In genomic region chrX:9684697-9685567, dm6 we compare ENCODE assay signal across 6 fruit fly cellular contexts.
TF ChIP-seq lines count a peak whose summit lies in the region.

No protein-coding gene starts in this region.

- TF ChIP-seq CTCF in whole organism, embryonic (GFP tag; optimal IDR thresholded peaks at IDR 0.05; lab: Kevin White, UChicago), result no peak

TF ChIP-seq in whole organism, 6 proteins besides CTCF, POLR2A, EP300 and RAD21:
- TF ChIP-seq Dll (optimal IDR thresholded peaks at IDR 0.05; lab: Kevin White, UChicago) (peak; percentile 13), usp (GFP tag; optimal IDR thresholded peaks at IDR 0.05; lab: Kevin White, UChicago) (no peak), CG8478 (optimal IDR thresholded peaks at IDR 0.05; lab: Kevin White, UChicago) (peak; percentile 70), psq (optimal IDR thresholded peaks at IDR 0.05; lab: Kevin White, UChicago) (no peak), pan (optimal IDR thresholded peaks at IDR 0.05; lab: Kevin White, UChicago) (no peak)

TF ChIP-seq in whole organism, adult, 20 proteins besides CTCF, POLR2A, EP300 and RAD21 (continues in another document):
- TF ChIP-seq Mnt (GFP tag; optimal IDR thresholded peaks at IDR 0.05; lab: Kevin White, UChicago), result peak; percentile 87
- no peak for TF ChIP-seq cnc (optimal IDR thresholded peaks at IDR 0.05; lab: Kevin White, UChicago)
- no peak for TF ChIP-seq Clk (GFP tag; optimal IDR thresholded peaks at IDR 0.05; lab: Kevin White, UChicago)
- no peak for TF ChIP-seq CG7045 (GFP tag; optimal IDR thresholded peaks at IDR 0.05; lab: Kevin White, UChicago)
- no peak for TF ChIP-seq CG14711 (tag; optimal IDR thresholded peaks at IDR 0.05; lab: Kevin White, UChicago)
- peak; percentile 53 for TF ChIP-seq ovo (GFP tag; optimal IDR thresholded peaks at IDR 0.05; lab: Kevin White, UChicago)
- TF ChIP-seq cic (GFP tag; optimal IDR thresholded peaks at IDR 0.05; lab: Kevin White, UChicago), result peak; percentile 34
- TF ChIP-seq CG11617 (GFP tag; optimal IDR thresholded peaks at IDR 0.05; lab: Kevin White, UChicago), result peak; percentile 47
- no peak for TF ChIP-seq CG5204 (GFP tag; optimal IDR thresholded peaks at IDR 0.05; lab: Kevin White, UChicago)
- no peak for TF ChIP-seq Hr96 (GFP tag; optimal IDR thresholded peaks at IDR 0.05; lab: Kevin White, UChicago)
- TF ChIP-seq bab1 (GFP tag; optimal IDR thresholded peaks at IDR 0.05; lab: Kevin White, UChicago), result no peak
- no peak for TF ChIP-seq kay (GFP tag; lab: Kevin White, UChicago; ENCODE audit: borderline replicate concordance)
- TF ChIP-seq CG33017 (tag; optimal IDR thresholded peaks at IDR 0.05; lab: Kevin White, UChicago), result no peak
- peak; percentile 63 for TF ChIP-seq CG7101 (tag; optimal IDR thresholded peaks at IDR 0.05; lab: Kevin White, UChicago)
- TF ChIP-seq pad (GFP tag; optimal IDR thresholded peaks at IDR 0.05; lab: Kevin White, UChicago), result peak; percentile 89
- no peak for TF ChIP-seq CG1620 (GFP tag; optimal IDR thresholded peaks at IDR 0.05; lab: Kevin White, UChicago)
- TF ChIP-seq tj (GFP tag; optimal IDR thresholded peaks at IDR 0.05; lab: Kevin White, UChicago), result peak; percentile 56
- TF ChIP-seq toe (GFP tag; optimal IDR thresholded peaks at IDR 0.05; lab: Kevin White, UChicago), result no peak

TF ChIP-seq in whole organism, embryonic, 481 proteins besides CTCF, POLR2A, EP300 and RAD21 (continues in another document):
- TF ChIP-seq Adf1 (GFP tag; IDR thresholded peaks at IDR 0.05; lab: Robert Waterston, UW) (peak; percentile 73), CG3995 (GFP tag; optimal IDR thresholded peaks at IDR 0.05; lab: Kevin White, UChicago) (no peak), amos (GFP tag; IDR thresholded peaks at IDR 0.05; lab: Robert Waterston, UW; ENCODE audit: partially characterized antibody) (peak; percentile 27; the same call in 1 of the 2 replicates), kni (GFP tag; optimal IDR thresholded peaks at IDR 0.05; lab: Kevin White, UChicago) (peak; percentile 53), Bgb (GFP tag; IDR thresholded peaks at IDR 0.05; lab: Robert Waterston, UW; ENCODE audit: partially characterized antibody) (peak; percentile 39; the same call in 1 of the 2 replicates), seq (GFP tag; IDR thresholded peaks at IDR 0.05; lab: Robert Waterston, UW) (no peak), Drgx (GFP tag; IDR thresholded peaks at IDR 0.05; lab: Robert Waterston, UW) (peak; percentile 83), bowl (GFP tag; IDR thresholded peaks at IDR 0.05; lab: Robert Waterston, UW) (no peak), CG32767 (GFP tag; IDR thresholded peaks at IDR 0.05; lab: Robert Waterston, UW) (no peak), Ravus (GFP tag; IDR thresholded peaks at IDR 0.05; lab: Robert Waterston, UW) (no peak), insv (GFP tag; optimal IDR thresholded peaks at IDR 0.05; lab: Kevin White, UChicago) (no peak), CG6765 (GFP tag; optimal IDR thresholded peaks at IDR 0.05; lab: Kevin White, UChicago) (no peak), CG2199 (GFP tag; IDR thresholded peaks at IDR 0.05; lab: Robert Waterston, UW) (0 out of 3 replicates have a peak, but pooled peaks have one; percentile 35), CG13624 (GFP tag; optimal IDR thresholded peaks at IDR 0.05; lab: Kevin White, UChicago) (no peak), sima (GFP tag; optimal IDR thresholded peaks at IDR 0.05; lab: Kevin White, UChicago) (no peak), cwo (GFP tag; optimal IDR thresholded peaks at IDR 0.05; lab: Kevin White, UChicago) (no peak), CG16813 (GFP tag; IDR thresholded peaks at IDR 0.05; lab: Robert Waterston, UW; ENCODE audit: partially characterized antibody) (no peak)

TF ChIP-seq in whole organism, prepupa, 60 proteins besides CTCF, POLR2A, EP300 and RAD21 (continues in another document):
- TF ChIP-seq Gug (GFP tag; IDR thresholded peaks at IDR 0.05; lab: Robert Waterston, UW) (peak; percentile 58), CG6808 (GFP tag; optimal IDR thresholded peaks at IDR 0.05; lab: Kevin White, UChicago) (peak; percentile 73), acj6 (GFP tag; optimal IDR thresholded peaks at IDR 0.05; lab: Kevin White, UChicago) (no peak), CG9139 (GFP tag; optimal IDR thresholded peaks at IDR 0.05; lab: Kevin White, UChicago) (peak; percentile 67), CG11762 (GFP tag; optimal IDR thresholded peaks at IDR 0.05; lab: Kevin White, UChicago; ENCODE audit: insufficient read depth) (peak; percentile 36), Eip93F (GFP tag; optimal IDR thresholded peaks at IDR 0.05; lab: Kevin White, UChicago) (no peak), Hr4 (GFP tag; optimal IDR thresholded peaks at IDR 0.05; lab: Kevin White, UChicago) (no peak), lz (GFP tag; optimal IDR thresholded peaks at IDR 0.05; lab: Kevin White, UChicago) (no peak), CG32006 (GFP tag; optimal IDR thresholded peaks at IDR 0.05; lab: Kevin White, UChicago) (peak; percentile 73), CG3919 (GFP tag; optimal IDR thresholded peaks at IDR 0.05; lab: Kevin White, UChicago) (peak; percentile 41), vri (GFP tag; optimal IDR thresholded peaks at IDR 0.05; lab: Kevin White, UChicago) (peak; percentile 13), CG34406 (GFP tag; optimal IDR thresholded peaks at IDR 0.05; lab: Kevin White, UChicago) (no peak), cyc (GFP tag; optimal IDR thresholded peaks at IDR 0.05; lab: Kevin White, UChicago) (no peak), CG8119 (GFP tag; IDR thresholded peaks at IDR 0.05; lab: Robert Waterston, UW) (peak; percentile 83), Met (GFP tag; optimal IDR thresholded peaks at IDR 0.05; lab: Kevin White, UChicago) (no peak), dsx (GFP tag; optimal IDR thresholded peaks at IDR 0.05; lab: Kevin White, UChicago; ENCODE audit: poor library complexity, severe bottlenecking) (peak; percentile 69), achi (GFP tag; optimal IDR thresholded peaks at IDR 0.05; lab: Kevin White, UChicago) (peak; percentile 34), Blimp-1 (GFP tag; optimal IDR thresholded peaks at IDR 0.05; lab: Kevin White, UChicago) (peak; percentile 2)

TF ChIP-seq in whole organism, pupa, 21 proteins besides CTCF, POLR2A, EP300 and RAD21 (continues in another document):
- TF ChIP-seq CG15710 (tag; optimal IDR thresholded peaks at IDR 0.05; lab: Kevin White, UChicago) (peak; percentile 77), CG8301 (tag; optimal IDR thresholded peaks at IDR 0.05; lab: Kevin White, UChicago) (peak; percentile 68), CG34367 (tag; optimal IDR thresholded peaks at IDR 0.05; lab: Kevin White, UChicago) (peak; percentile 85), CG12605 (GFP tag; IDR thresholded peaks at IDR 0.05; lab: Robert Waterston, UW) (peak; percentile 91), CG10348 (GFP tag; IDR thresholded peaks at IDR 0.05; lab: Robert Waterston, UW) (no peak), D1 (tag; optimal IDR thresholded peaks at IDR 0.05; lab: Kevin White, UChicago) (peak; percentile 99), Snoo (tag; optimal IDR thresholded peaks at IDR 0.05; lab: Kevin White, UChicago) (peak; percentile 4), CG13204 (GFP tag; optimal IDR thresholded peaks at IDR 0.05; lab: Kevin White, UChicago) (peak; percentile 72), CG4496 (GFP tag; IDR thresholded peaks at IDR 0.05; lab: Robert Waterston, UW) (peak; percentile 94), Ets98B (GFP tag; IDR thresholded peaks at IDR 0.05; lab: Robert Waterston, UW) (peak; percentile 90), CG17806 (tag; optimal IDR thresholded peaks at IDR 0.05; lab: Kevin White, UChicago) (peak; percentile 45), CG9948 (tag; optimal IDR thresholded peaks at IDR 0.05; lab: Kevin White, UChicago) (peak; percentile 31), gl (tag; optimal IDR thresholded peaks at IDR 0.05; lab: Kevin White, UChicago) (peak; percentile 89), Pif1A (GFP tag; optimal IDR thresholded peaks at IDR 0.05; lab: Kevin White, UChicago) (peak; percentile 16), CG32121 (GFP tag; IDR thresholded peaks at IDR 0.05; lab: Robert Waterston, UW) (peak; percentile 78), EcR (GFP tag; optimal IDR thresholded peaks at IDR 0.05; lab: Kevin White, UChicago) (no peak), Pif1B (GFP tag; optimal IDR thresholded peaks at IDR 0.05; lab: Kevin White, UChicago) (peak; percentile 60), CG8159 (tag; optimal IDR thresholded peaks at IDR 0.05; lab: Kevin White, UChicago) (peak; percentile 65), CG14655 (GFP tag; optimal IDR thresholded peaks at IDR 0.05; lab: Kevin White, UChicago) (peak; percentile 85), rn (GFP tag; IDR thresholded peaks at IDR 0.05; lab: Robert Waterston, UW) (peak; percentile 67)

TF ChIP-seq in whole organism, wandering third instar larva, 38 proteins besides CTCF, POLR2A, EP300 and RAD21 (continues in another document):
- TF ChIP-seq GATAd (GFP tag; optimal IDR thresholded peaks at IDR 0.05; lab: Kevin White, UChicago) (no peak), tai (GFP tag; optimal IDR thresholded peaks at IDR 0.05; lab: Kevin White, UChicago) (no peak), Sp1 (GFP tag; optimal IDR thresholded peaks at IDR 0.05; lab: Kevin White, UChicago) (peak; percentile 46), h (GFP tag; optimal IDR thresholded peaks at IDR 0.05; lab: Kevin White, UChicago) (peak; percentile 62), psq (GFP tag; optimal IDR thresholded peaks at IDR 0.05; lab: Kevin White, UChicago) (peak; percentile 70), dl (GFP tag; optimal IDR thresholded peaks at IDR 0.05; lab: Kevin White, UChicago; ENCODE audit: insufficient read depth in 1 of 2, partially characterized antibody in 2 of 2) (peak; percentile 48 to 57), Dif (GFP tag; optimal IDR thresholded peaks at IDR 0.05; lab: Kevin White, UChicago; ENCODE audit: partially characterized antibody) (peak; percentile 70), jim (GFP tag; optimal IDR thresholded peaks at IDR 0.05; lab: Kevin White, UChicago) (peak; percentile 75), woc (GFP tag; optimal IDR thresholded peaks at IDR 0.05; lab: Kevin White, UChicago) (no peak), CG32264 (GFP tag; optimal IDR thresholded peaks at IDR 0.05; lab: Kevin White, UChicago) (peak; percentile 54), CrebA (GFP tag; optimal IDR thresholded peaks at IDR 0.05; lab: Kevin White, UChicago; ENCODE audit: borderline replicate concordance) (no peak), ey (GFP tag; optimal IDR thresholded peaks at IDR 0.05; lab: Kevin White, UChicago) (no peak), usp (GFP tag; optimal IDR thresholded peaks at IDR 0.05; lab: Kevin White, UChicago) (no peak), CG9705 (GFP tag; optimal IDR thresholded peaks at IDR 0.05; lab: Kevin White, UChicago) (no peak), Hr83 (GFP tag; optimal IDR thresholded peaks at IDR 0.05; lab: Kevin White, UChicago; ENCODE audit: poor library complexity, severe bottlenecking) (peak; percentile 70), Vsx2 (GFP tag; optimal IDR thresholded peaks at IDR 0.05; lab: Kevin White, UChicago; ENCODE audit: partially characterized antibody) (no peak), fru (GFP tag; optimal IDR thresholded peaks at IDR 0.05; lab: Kevin White, UChicago) (peak; percentile 11), Rel (GFP tag; optimal IDR thresholded peaks at IDR 0.05; lab: Kevin White, UChicago) (peak; percentile 72), Rel (tag; optimal IDR thresholded peaks at IDR 0.05; lab: Kevin White, UChicago) (peak; percentile 47), Myc (optimal IDR thresholded peaks at IDR 0.05; lab: Kevin White, UChicago) (peak; percentile 61), Jra (GFP tag; optimal IDR thresholded peaks at IDR 0.05; lab: Kevin White, UChicago) (no peak)
